Worm (Caenorhabditis elegans): ENCODE measurements around the gene C55A1.1.
"Not testable (repeated sequence)": the region's sequence is repeated elsewhere in the genome, so short reads cannot be mapped to it uniquely, and the experiment has no call there.

Gene C55A1.1

ce11 chrV:15581440-15581839 is 40.2 kb upstream of the C55A1.1 start:
- TF ChIP-seq nfya-1 (tag; optimal IDR thresholded peaks at IDR 0.05): peak; percentile 30

ce11 chrV:15590183-15590667 is 31.4 kb upstream of the C55A1.1 start, which contains the start of gene F28F8.7:
Gene F28F8.7, minus strand, starts transcription at chrV:15590617.
- peak; percentile 29 for TF ChIP-seq ref-2 (tag; optimal IDR thresholded peaks at IDR 0.05)

- TF ChIP-seq K02D7.2 (tag; optimal IDR thresholded peaks at IDR 0.05) (no peak), ceh-19 (GFP tag; optimal IDR thresholded peaks at IDR 0.05) (no peak), ceh-9 (tag; optimal IDR thresholded peaks at IDR 0.05) (no peak), dmd-4 (tag; optimal IDR thresholded peaks at IDR 0.05; ENCODE audit: borderline replicate concordance) (no peak), fkh-6 (tag; optimal IDR thresholded peaks at IDR 0.05) (no peak), ama-1 (optimal IDR thresholded peaks at IDR 0.05) (no peak), sox-2 (GFP tag; IDR thresholded peaks at IDR 0.05) (no peak), pha-4 (tag; optimal IDR thresholded peaks at IDR 0.05) (no peak), che-1 (tag; optimal IDR thresholded peaks at IDR 0.05) (no peak), dve-1 (tag; optimal IDR thresholded peaks at IDR 0.05) (no peak), lim-6 (tag; optimal IDR thresholded peaks at IDR 0.05) (no peak), ceh-30 (tag; optimal IDR thresholded peaks at IDR 0.05) (no peak), ceh-18 (tag; optimal IDR thresholded peaks at IDR 0.05) (no peak), sox-4 (tag; optimal IDR thresholded peaks at IDR 0.05) (no peak)
Measured at ce11 chrV:15594573-15594972, 27.0 kb upstream of the C55A1.1 start, which contains the start of gene fbxa-139. Gene fbxa-139, minus strand, starts transcription at chrV:15594673.

- TF ChIP-seq tbx-7 (tag; optimal IDR thresholded peaks at IDR 0.05); ceh-45 (GFP tag; IDR thresholded peaks at IDR 0.05); dmd-4 (tag; optimal IDR thresholded peaks at IDR 0.05; ENCODE audit: borderline replicate concordance): not testable (repeated sequence)
Measured at ce11 chrV:15599762-15600161, 21.9 kb upstream of the C55A1.1 start, which contains the start of gene B0391.14. Gene B0391.14, minus strand, starts transcription at chrV:15599862.

- TF ChIP-seq ceh-14 (tag; optimal IDR thresholded peaks at IDR 0.05): no peak
- no peak for TF ChIP-seq ama-1 (optimal IDR thresholded peaks at IDR 0.05)
- no peak for TF ChIP-seq mec-3 (tag; optimal IDR thresholded peaks at IDR 0.05; ENCODE audit: borderline replicate concordance)
- no peak for TF ChIP-seq hlh-30 (tag; optimal IDR thresholded peaks at IDR 0.05; ENCODE audit: insufficient read depth)
- no peak for TF ChIP-seq ref-2 (tag; optimal IDR thresholded peaks at IDR 0.05)
- TF ChIP-seq pha-4 (tag; optimal IDR thresholded peaks at IDR 0.05): no peak
- no peak for TF ChIP-seq fax-1 (tag; optimal IDR thresholded peaks at IDR 0.05)
- TF ChIP-seq odd-2 (tag; optimal IDR thresholded peaks at IDR 0.05): no peak
- TF ChIP-seq ets-4 (tag; optimal IDR thresholded peaks at IDR 0.05): no peak
- no peak for TF ChIP-seq pag-3 (tag; optimal IDR thresholded peaks at IDR 0.05; ENCODE audit: borderline replicate concordance)
- TF ChIP-seq ztf-16 (tag; optimal IDR thresholded peaks at IDR 0.05): no peak
- TF ChIP-seq rnt-1 (tag; optimal IDR thresholded peaks at IDR 0.05): no peak
- no peak for TF ChIP-seq hlh-15 (tag; optimal IDR thresholded peaks at IDR 0.05)
- no peak for TF ChIP-seq elt-4 (tag; optimal IDR thresholded peaks at IDR 0.05)
- no peak for TF ChIP-seq F13H6.1 (tag; optimal IDR thresholded peaks at IDR 0.05)
- TF ChIP-seq ttx-3 (tag; optimal IDR thresholded peaks at IDR 0.05): no peak
- TF ChIP-seq sox-4 (tag; optimal IDR thresholded peaks at IDR 0.05): no peak
- no peak for TF ChIP-seq ceh-2 (tag; optimal IDR thresholded peaks at IDR 0.05)
- no peak for TF ChIP-seq npax-4 (tag; optimal IDR thresholded peaks at IDR 0.05)
Measured at ce11 chrV:15602253-15602652, 19.4 kb upstream of the C55A1.1 start, which contains the start of gene fbxa-152. Gene fbxa-152, minus strand, starts transcription at chrV:15602353.

ce11 chrV:15605045-15605444 is 16.6 kb upstream of the C55A1.1 start, which contains the start of gene fbxa-154:
Gene fbxa-154, minus strand, starts transcription at chrV:15605145.
- TF ChIP-seq fkh-10 (GFP tag; optimal IDR thresholded peaks at IDR 0.05) (no peak), ceh-30 (tag; optimal IDR thresholded peaks at IDR 0.05) (no peak), unc-3 (GFP tag; conservative IDR thresholded peaks at IDR 0.05) (no peak), unc-3 (tag; optimal IDR thresholded peaks at IDR 0.05) (no peak), ceh-14 (tag; optimal IDR thresholded peaks at IDR 0.05) (no peak), ztf-16 (tag; optimal IDR thresholded peaks at IDR 0.05) (no peak), dmd-4 (tag; optimal IDR thresholded peaks at IDR 0.05; ENCODE audit: borderline replicate concordance) (no peak), che-1 (tag; optimal IDR thresholded peaks at IDR 0.05) (no peak), odd-2 (tag; optimal IDR thresholded peaks at IDR 0.05) (no peak), ceh-48 (tag; optimal IDR thresholded peaks at IDR 0.05) (no peak), K09A11.1 (tag; optimal IDR thresholded peaks at IDR 0.05; ENCODE audit: insufficient read depth) (no peak), C38D4.7 (GFP tag; optimal IDR thresholded peaks at IDR 0.05) (no peak), pat-9 (tag; optimal IDR thresholded peaks at IDR 0.05) (no peak), lim-6 (tag; optimal IDR thresholded peaks at IDR 0.05) (no peak), sox-4 (tag; optimal IDR thresholded peaks at IDR 0.05) (no peak)

All from whole organism, late embryonic.